Worm (Caenorhabditis elegans): Measurements from ENCODE around the gene F18G5.1.

DNA sequence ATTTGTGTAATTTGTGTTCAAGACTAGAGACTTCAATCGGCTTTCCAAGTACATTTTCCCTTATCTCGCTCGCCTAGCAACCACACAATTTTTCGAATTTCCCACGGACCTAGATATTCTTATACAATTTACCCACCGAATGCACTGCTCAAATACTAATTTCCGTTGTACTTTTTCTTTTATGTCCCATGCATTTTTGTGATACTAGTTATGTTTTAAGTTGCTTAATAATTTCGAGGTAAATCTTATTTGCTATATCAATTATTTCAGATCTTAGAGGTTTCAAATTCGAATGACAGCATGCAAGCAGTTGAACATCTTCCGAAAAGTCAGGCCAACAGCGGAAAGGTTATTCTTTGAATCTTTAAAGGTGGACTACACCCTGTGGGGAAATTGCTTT lies at the start of gene F18G5.1:
- TF ChIP-seq nhr-10 (tag; optimal IDR thresholded peaks at IDR 0.05) = no peak
- no peak for TF ChIP-seq alr-1 (tag; optimal IDR thresholded peaks at IDR 0.05)
- TF ChIP-seq R02D3.7 (tag; optimal IDR thresholded peaks at IDR 0.05) = no peak
- no peak for TF ChIP-seq ztf-4 (tag; optimal IDR thresholded peaks at IDR 0.05)
